Worm (Caenorhabditis elegans): ENCODE results near the gene atp-2.

ce11 chrIII:5225321-5225720 is 2.9 kb upstream of the atp-2 start, which contains the start of gene nex-1:
- TF ChIP-seq fkh-10 (GFP tag; optimal IDR thresholded peaks at IDR 0.05) (no peak), nhr-47 (tag; optimal IDR thresholded peaks at IDR 0.05) (no peak), snpc-4 (tag; optimal IDR thresholded peaks at IDR 0.05) (no peak), ztf-4 (tag; optimal IDR thresholded peaks at IDR 0.05) (no peak), nhr-28 (tag; optimal IDR thresholded peaks at IDR 0.05) (no peak), unc-130 (tag; optimal IDR thresholded peaks at IDR 0.05) (no peak), F16B12.6 (tag; optimal IDR thresholded peaks at IDR 0.05) (no peak), nhr-237 (tag; optimal IDR thresholded peaks at IDR 0.05) (no peak), sptf-1 (tag; optimal IDR thresholded peaks at IDR 0.05) (no peak), nhr-76 (tag; optimal IDR thresholded peaks at IDR 0.05) (no peak), mep-1 (tag; optimal IDR thresholded peaks at IDR 0.05) (no peak), egl-27 (tag; optimal IDR thresholded peaks at IDR 0.05) (no peak)
